Fruit fly (Drosophila melanogaster): ENCODE measurements around the gene Alp1.
A peak's percentile ranks its signal among the peaks of the same experiment; 100 is the strongest.

Alp1 gene

dm6 chr3L:21476429-21477006, 31.9 kb upstream of the Alp1 start, which contains the start of gene croc (continued):
- TF ChIP-seq gcm (GFP tag; optimal IDR thresholded peaks at IDR 0.05): peak; percentile 94
- TF ChIP-seq tio (GFP tag; optimal IDR thresholded peaks at IDR 0.05): no peak
- TF ChIP-seq crol (GFP tag; IDR thresholded peaks at IDR 0.05): peak; percentile 63
- peak; percentile 80 for TF ChIP-seq grn (GFP tag; optimal IDR thresholded peaks at IDR 0.05)
- TF ChIP-seq CG3847 (GFP tag; IDR thresholded peaks at IDR 0.05): no peak
- TF ChIP-seq Hmr (GFP tag; optimal IDR thresholded peaks at IDR 0.05): peak; percentile 1
- TF ChIP-seq Dp (GFP tag; optimal IDR thresholded peaks at IDR 0.05): no peak
- TF ChIP-seq vvl (GFP tag; IDR thresholded peaks at IDR 0.05): 0 out of 2 replicates have a peak, but pooled peaks have one; percentile 49
- TF ChIP-seq CG13894 (tag; optimal IDR thresholded peaks at IDR 0.05): no peak
- TF ChIP-seq C15 (GFP tag; IDR thresholded peaks at IDR 0.05): no peak
- TF ChIP-seq cato (GFP tag; optimal IDR thresholded peaks at IDR 0.05; ENCODE audit: borderline replicate concordance): no peak
- no peak for TF ChIP-seq mld (GFP tag; IDR thresholded peaks at IDR 0.05; ENCODE audit: partially characterized antibody)
- TF ChIP-seq CG10565 (GFP tag; optimal IDR thresholded peaks at IDR 0.05): no peak
- no peak for TF ChIP-seq trem (tag; optimal IDR thresholded peaks at IDR 0.05)
- TF ChIP-seq Xbp1 (GFP tag; optimal IDR thresholded peaks at IDR 0.05): no peak
- no peak for TF ChIP-seq bab2 (GFP tag; optimal IDR thresholded peaks at IDR 0.05)
- TF ChIP-seq Dip3 (GFP tag; optimal IDR thresholded peaks at IDR 0.05): no peak
- TF ChIP-seq fd102C (GFP tag; optimal IDR thresholded peaks at IDR 0.05): no peak
- peak; percentile 78 for TF ChIP-seq Neu2 (GFP tag; optimal IDR thresholded peaks at IDR 0.05; ENCODE audit: borderline replicate concordance)
- TF ChIP-seq ap (GFP tag; IDR thresholded peaks at IDR 0.05): no peak
- peak; percentile 42 for TF ChIP-seq CG11398 (GFP tag; optimal IDR thresholded peaks at IDR 0.05)
- no peak for TF ChIP-seq ab (GFP tag; optimal IDR thresholded peaks at IDR 0.05)
- peak; percentile 55 for TF ChIP-seq sqz (GFP tag; optimal IDR thresholded peaks at IDR 0.05)
- no peak for TF ChIP-seq sna (GFP tag; IDR thresholded peaks at IDR 0.05; ENCODE audit: partially characterized antibody)
- TF ChIP-seq Rx (GFP tag; IDR thresholded peaks at IDR 0.05): no peak
- TF ChIP-seq Ets97D (GFP tag; optimal IDR thresholded peaks at IDR 0.05): peak; percentile 40
- peak; percentile 13 for TF ChIP-seq kni (GFP tag; optimal IDR thresholded peaks at IDR 0.05)
- no peak for TF ChIP-seq CG10654 (GFP tag; optimal IDR thresholded peaks at IDR 0.05)
- no peak for TF ChIP-seq Kr (GFP tag; optimal IDR thresholded peaks at IDR 0.05)
- no peak for TF ChIP-seq emc (GFP tag; optimal IDR thresholded peaks at IDR 0.05)
- peak; percentile 43 for TF ChIP-seq HmgD (GFP tag; optimal IDR thresholded peaks at IDR 0.05)
- TF ChIP-seq gt (GFP tag; IDR thresholded peaks at IDR 0.05): no peak
- TF ChIP-seq Dref (GFP tag; IDR thresholded peaks at IDR 0.05): no peak
- TF ChIP-seq az2 (GFP tag; optimal IDR thresholded peaks at IDR 0.05): no peak
- TF ChIP-seq nerfin-1 (tag; optimal IDR thresholded peaks at IDR 0.05): no peak
- no peak for TF ChIP-seq hkb (optimal IDR thresholded peaks at IDR 0.05)
- 0 out of 2 replicates have a peak, but pooled peaks have one; percentile 10 for TF ChIP-seq hkb (GFP tag; IDR thresholded peaks at IDR 0.05)
- TF ChIP-seq ewg (GFP tag; optimal IDR thresholded peaks at IDR 0.05): peak; percentile 82
- no peak for TF ChIP-seq HLH54F (GFP tag; optimal IDR thresholded peaks at IDR 0.05)
- no peak for TF ChIP-seq CG7372 (GFP tag; IDR thresholded peaks at IDR 0.05)
- TF ChIP-seq tll (GFP tag; optimal IDR thresholded peaks at IDR 0.05): peak; percentile 96 to 98
- TF ChIP-seq Nf-YC (tag; optimal IDR thresholded peaks at IDR 0.05): peak; percentile 98
- no peak for TF ChIP-seq Sox102F (GFP tag; optimal IDR thresholded peaks at IDR 0.05)
- no peak for TF ChIP-seq dan (GFP tag; IDR thresholded peaks at IDR 0.05)
- TF ChIP-seq CG18011 (GFP tag; optimal IDR thresholded peaks at IDR 0.05): no peak
- no peak for TF ChIP-seq stc (GFP tag; IDR thresholded peaks at IDR 0.05)
- no peak for TF ChIP-seq Hsf (GFP tag; optimal IDR thresholded peaks at IDR 0.05)
- TF ChIP-seq PHDP (tag; optimal IDR thresholded peaks at IDR 0.05): no peak
- no peak for TF ChIP-seq CG14965 (GFP tag; optimal IDR thresholded peaks at IDR 0.05; ENCODE audit: borderline replicate concordance)
- TF ChIP-seq Tbp (GFP tag; optimal IDR thresholded peaks at IDR 0.05): no peak
- no peak for TF ChIP-seq CG11093 (GFP tag; IDR thresholded peaks at IDR 0.05)

Data from whole organism, embryonic.